Fruit fly (Drosophila melanogaster) whole organism, wandering third instar larva: ENCODE results near the gene EloB.

Experiments
- CG32264 ChIP-seq: fragments of 200-800 bp; sonication (Bioruptor generic); optimal IDR thresholded peaks from 2 replicates; lab custom pipeline; 2016; ENCODE audit warnings: missing biosample characterization, missing genetic modification characterization
- N ChIP-seq: fragments of >200 bp; optimal IDR thresholded peaks from 2 replicates; lab custom pipeline; 2018; ENCODE audit warnings: missing biosample characterization, missing external identifiers, missing genetic modification characterization

- TF ChIP-seq CG32264 (GFP tag; lab: Kevin White, UChicago) (no peak), N (no peak)
Measured at dm6 chr3R:20581376-20581775, 1.7 kb upstream of the EloB start, which contains the start of gene CG34008.
